Worm (Caenorhabditis elegans) whole organism, L4/young adult: ENCODE results near the gene Y51H7C.1.

Source experiments
- dao-5 ChIP-seq: sonication (generic microtip); optimal IDR thresholded peaks from 2 replicates; lab custom pipeline; 2016; ENCODE audit warnings: missing genotype, missing genetic modification characterization, moderate library complexity, missing compliant biosample characterization
- him-1 ChIP-seq: sonication (generic microtip); optimal IDR thresholded peaks from 2 replicates; lab custom pipeline; 2016; ENCODE audit warnings: missing genotype, missing genetic modification reagents, missing genetic modification characterization, missing compliant biosample characterization

DNA sequence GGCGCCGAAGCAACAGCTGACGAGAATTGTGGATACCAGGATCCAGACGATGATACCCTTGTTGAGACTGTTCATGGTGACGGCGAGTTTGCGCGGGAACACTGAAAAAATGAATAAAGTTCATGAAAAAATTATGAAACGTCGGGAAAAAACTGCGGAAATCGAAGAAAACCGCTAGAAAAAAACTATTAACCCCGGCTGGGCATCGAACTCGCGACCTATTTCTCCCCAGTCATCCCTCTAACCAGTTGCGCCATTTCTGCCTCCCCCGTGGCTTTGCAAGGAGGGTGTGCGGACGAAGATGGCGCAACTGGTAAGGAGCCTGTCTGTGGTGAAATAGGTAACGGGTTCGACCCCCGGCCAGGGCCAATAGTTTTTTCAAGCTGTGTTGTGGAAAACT is 6.0 kb downstream of the Y51H7C.1 start, which contains the start of gene H17B01.5:
- TF ChIP-seq dao-5 (tag; lab: Kevin White, UChicago): no peak
- no peak for TF ChIP-seq him-1 (tag; lab: Kevin White, UChicago)
